Fruit fly (Drosophila melanogaster) whole organism, prepupa: ENCODE data around the gene CG7059.
A peak's percentile ranks its signal among the peaks of the same experiment; 100 is the strongest.

Source experiments
- CG10631 ChIP-seq: fragments of 200-800 bp; sonication (Bioruptor generic); optimal IDR thresholded peaks from 2 replicates; lab custom pipeline; 2016; ENCODE audit warnings: missing biosample characterization, missing genetic modification characterization
- CG10669 ChIP-seq: fragments of 200-800 bp; sonication (Bioruptor generic); optimal IDR thresholded peaks from 3 replicates; lab custom pipeline; 2018; ENCODE audit warnings: missing biosample characterization, mild to moderate bottlenecking, missing genetic modification characterization, moderate library complexity
- CG11294 ChIP-seq: fragments of 200-800 bp; sonication (Bioruptor generic); IDR thresholded peaks from 2 replicates; pipeline ENCODE4 v1.3.6; 2022; ENCODE audit warnings: missing biosample characterization, missing genetic modification characterization
- CG11762 ChIP-seq: fragments of 200-800 bp; sonication (Bioruptor generic); optimal IDR thresholded peaks from 3 replicates; lab custom pipeline; 2016; ENCODE audit warnings: missing biosample characterization, missing genetic modification characterization; ENCODE audit not compliant: insufficient read depth
- CG11902 ChIP-seq: fragments of 200-800 bp; sonication (Bioruptor generic); optimal IDR thresholded peaks from 3 replicates; lab custom pipeline; 2016; ENCODE audit warnings: missing biosample characterization, missing genetic modification characterization
- CG15336 ChIP-seq: fragments of 200-800 bp; sonication (Bioruptor generic); IDR thresholded peaks from 2 replicates; pipeline ENCODE4 v1.3.6; 2022; ENCODE audit warnings: missing biosample characterization, missing genetic modification characterization
- CG16779 ChIP-seq: fragments of 200-800 bp; sonication (Bioruptor generic); optimal IDR thresholded peaks from 3 replicates; lab custom pipeline; 2017; ENCODE audit warnings: missing biosample characterization, mild to moderate bottlenecking, missing genetic modification characterization
- CG3032 ChIP-seq: fragments of 200-800 bp; optimal IDR thresholded peaks from 2 replicates; lab custom pipeline; 2019; ENCODE audit warnings: missing biosample characterization, mild to moderate bottlenecking, missing genetic modification characterization, moderate library complexity
- CG31627 ChIP-seq: fragments of 200-800 bp; sonication (Bioruptor generic); optimal IDR thresholded peaks from 3 replicates; lab custom pipeline; 2016; ENCODE audit warnings: missing biosample characterization, missing genetic modification characterization
- CG34406 ChIP-seq: fragments of 200-800 bp; sonication (Bioruptor generic); optimal IDR thresholded peaks from 3 replicates; lab custom pipeline; 2016; ENCODE audit warnings: missing biosample characterization, missing genetic modification characterization
- CG3919 ChIP-seq: fragments of 200-800 bp; sonication (Bioruptor generic); optimal IDR thresholded peaks from 3 replicates; lab custom pipeline; 2016; ENCODE audit warnings: missing biosample characterization, missing genetic modification characterization
- CG4318 ChIP-seq: fragments of 200-800 bp; sonication (Bioruptor generic); optimal IDR thresholded peaks from 3 replicates; lab custom pipeline; 2017; ENCODE audit warnings: missing biosample characterization, mild to moderate bottlenecking, missing genetic modification characterization
- CG6163 ChIP-seq: fragments of 200-800 bp; sonication (Bioruptor generic); IDR thresholded peaks from 3 replicates; pipeline ENCODE4 v1.3.6; 2022; ENCODE audit warnings: missing biosample characterization, missing genetic modification characterization
- CG6808 ChIP-seq: fragments of 200-800 bp; sonication (Bioruptor generic); optimal IDR thresholded peaks from 3 replicates; lab custom pipeline; 2017; ENCODE audit warnings: missing biosample characterization, missing genetic modification characterization, mild to moderate bottlenecking, moderate library complexity, missing genetic modification reagents
- CG6854 ChIP-seq: fragments of 200-800 bp; sonication (Bioruptor generic); optimal IDR thresholded peaks from 2 replicates; lab custom pipeline; 2017; ENCODE audit warnings: missing biosample characterization, mild to moderate bottlenecking, missing genetic modification characterization
- CG7368 ChIP-seq: fragments of 200-800 bp; sonication (Bioruptor generic); optimal IDR thresholded peaks from 3 replicates; lab custom pipeline; 2016; ENCODE audit warnings: missing biosample characterization, missing genetic modification characterization
- CG8319 ChIP-seq: fragments of 200-800 bp; sonication (Bioruptor generic); optimal IDR thresholded peaks from 3 replicates; lab custom pipeline; 2016; ENCODE audit warnings: missing biosample characterization, missing genetic modification characterization
- Eip75B ChIP-seq: fragments of 200-800 bp; sonication (Bioruptor generic); optimal IDR thresholded peaks from 3 replicates; lab custom pipeline; 2016; ENCODE audit warnings: missing biosample characterization, missing genetic modification characterization
- Eip93F ChIP-seq: fragments of 200-800 bp; sonication (Bioruptor generic); optimal IDR thresholded peaks from 2 replicates; lab custom pipeline; 2016; ENCODE audit warnings: missing biosample characterization, mild to moderate bottlenecking, missing genetic modification characterization
- Gug ChIP-seq: fragments of 200-800 bp; sonication (Bioruptor generic); IDR thresholded peaks from 2 replicates; pipeline ENCODE4 v1.3.6; 2022; ENCODE audit warnings: missing biosample characterization, missing genetic modification characterization
- Hr39 ChIP-seq: fragments of 200-800 bp; sonication (Bioruptor generic); optimal IDR thresholded peaks from 2 replicates; lab custom pipeline; 2016; ENCODE audit warnings: missing biosample characterization, missing genetic modification characterization
- Met ChIP-seq: fragments of 200-800 bp; sonication (Bioruptor generic); optimal IDR thresholded peaks from 3 replicates; lab custom pipeline; 2016; ENCODE audit warnings: missing biosample characterization, missing genetic modification characterization
- OdsH ChIP-seq: fragments of 200-800 bp; sonication (Bioruptor generic); optimal IDR thresholded peaks from 3 replicates; lab custom pipeline; 2016; ENCODE audit warnings: missing biosample characterization, missing genetic modification characterization
- Smox ChIP-seq: fragments of 200-800 bp; sonication (Bioruptor generic); optimal IDR thresholded peaks from 3 replicates; lab custom pipeline; 2016; ENCODE audit warnings: missing biosample characterization, missing genetic modification characterization
- Sox14 ChIP-seq: fragments of 200-800 bp; sonication (Bioruptor generic); optimal IDR thresholded peaks from 3 replicates; lab custom pipeline; 2016; ENCODE audit warnings: missing biosample characterization, missing genetic modification characterization
- Sox15 ChIP-seq: fragments of 200-800 bp; sonication (Bioruptor generic); optimal IDR thresholded peaks from 3 replicates; lab custom pipeline; 2016; ENCODE audit warnings: missing biosample characterization, missing genetic modification characterization
- acj6 ChIP-seq: fragments of 200-800 bp; sonication (Bioruptor generic); optimal IDR thresholded peaks from 3 replicates; lab custom pipeline; 2016; ENCODE audit warnings: missing biosample characterization, missing genetic modification characterization
- dac ChIP-seq: fragments of 200-800 bp; sonication (Bioruptor generic); optimal IDR thresholded peaks from 2 replicates; lab custom pipeline; 2017; ENCODE audit warnings: missing biosample characterization, mild to moderate bottlenecking, missing genetic modification characterization
- dsx ChIP-seq: fragments of 200-800 bp; optimal IDR thresholded peaks from 3 replicates; lab custom pipeline; 2019; ENCODE audit warnings: missing biosample characterization, mild to moderate bottlenecking, missing genetic modification characterization, moderate library complexity; ENCODE audit not compliant: poor library complexity, severe bottlenecking
- esn ChIP-seq: fragments of 200-800 bp; sonication (Bioruptor generic); optimal IDR thresholded peaks from 2 replicates; lab custom pipeline; 2016; ENCODE audit warnings: missing biosample characterization, mild to moderate bottlenecking, missing genetic modification characterization, moderate library complexity
- fkh ChIP-seq: fragments of 200-800 bp; sonication (Bioruptor generic); optimal IDR thresholded peaks from 3 replicates; lab custom pipeline; 2017; ENCODE audit warnings: missing biosample characterization, mild to moderate bottlenecking, missing genetic modification characterization, moderate library complexity
- lz ChIP-seq: fragments of 200-800 bp; sonication (Bioruptor generic); optimal IDR thresholded peaks from 3 replicates; lab custom pipeline; 2016; ENCODE audit warnings: missing biosample characterization, missing genetic modification characterization
- net ChIP-seq: fragments of 200-800 bp; sonication (Bioruptor generic); optimal IDR thresholded peaks from 3 replicates; lab custom pipeline; 2016; ENCODE audit warnings: missing biosample characterization, missing genetic modification characterization
- salr ChIP-seq, 2 experiments: fragments of 200-800 bp; sonication (Bioruptor generic); optimal IDR thresholded peaks; 3 replicates each; lab custom pipeline; 2016 to 2018; ENCODE audit warnings: missing biosample characterization in 2 of 2, missing genetic modification characterization in 2 of 2, mild to moderate bottlenecking in 1 of 2
- spab ChIP-seq: fragments of 200-800 bp; sonication (Bioruptor generic); optimal IDR thresholded peaks from 2 replicates; lab custom pipeline; 2017; ENCODE audit warnings: missing biosample characterization, mild to moderate bottlenecking, missing genetic modification characterization, missing genetic modification reagents
- svp ChIP-seq: fragments of 200-800 bp; sonication (Bioruptor generic); peaks from one replicate; lab custom pipeline; 2016; ENCODE audit warnings: missing biosample characterization, missing genetic modification characterization
- topi ChIP-seq: fragments of 200-800 bp; sonication (Bioruptor generic); optimal IDR thresholded peaks from 3 replicates; lab custom pipeline; 2016; ENCODE audit warnings: missing biosample characterization, missing genetic modification characterization
- vri ChIP-seq: fragments of 200-800 bp; sonication (Bioruptor generic); optimal IDR thresholded peaks from 3 replicates; lab custom pipeline; 2016; ENCODE audit warnings: missing biosample characterization, mild to moderate bottlenecking, missing genetic modification characterization

Gene CG7059

DNA sequence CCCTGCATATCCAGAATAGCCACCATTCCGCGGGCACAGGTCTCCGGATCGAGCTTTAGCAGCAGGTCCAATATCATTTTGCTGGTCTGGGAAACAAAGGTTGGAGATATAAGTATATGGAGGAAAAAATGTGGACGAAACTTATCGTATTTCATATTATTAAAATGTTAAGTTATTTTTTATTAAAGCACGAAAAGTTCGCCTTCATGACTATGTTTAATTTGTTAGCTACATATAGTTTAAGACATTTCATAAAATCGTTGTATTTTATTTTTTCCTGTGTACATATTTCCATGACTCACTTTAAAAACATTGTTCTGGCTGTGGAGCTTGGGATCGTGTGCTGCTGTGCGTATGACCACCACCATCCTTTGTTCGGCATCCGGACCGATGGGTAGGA lies 34.4 kb downstream of the CG7059 start (continued):
- TF ChIP-seq CG3032 (tag; lab: Kevin White, UChicago) (peak; percentile 43), CG3919 (GFP tag; lab: Kevin White, UChicago) (peak; percentile 53), dsx (GFP tag; lab: Kevin White, UChicago) (peak; percentile 38), CG11294 (GFP tag; lab: Robert Waterston, UW) (no peak), fkh (no peak), CG4318 (GFP tag; lab: Kevin White, UChicago) (no peak), CG11762 (GFP tag; lab: Kevin White, UChicago) (no peak), CG31627 (GFP tag; lab: Kevin White, UChicago) (peak; percentile 61), topi (peak; percentile 77), CG6808 (GFP tag; lab: Kevin White, UChicago) (peak; percentile 38), CG11902 (GFP tag; lab: Kevin White, UChicago) (peak; percentile 14), CG34406 (peak; percentile 66), CG15336 (peak; percentile 35; the same call in 1 of the 2 replicates), spab (GFP tag; lab: Kevin White, UChicago) (no peak)

- TF ChIP-seq net (no peak), CG8319 (GFP tag; lab: Kevin White, UChicago) (peak; percentile 25), vri (GFP tag; lab: Kevin White, UChicago) (peak; percentile 84)
Observed at dm6 chr3R:22424602-22425190, 35.1 kb downstream of the CG7059 start, which contains the start of gene pinta. pinta (minus strand) TSS chr3R:22424929.

DNA sequence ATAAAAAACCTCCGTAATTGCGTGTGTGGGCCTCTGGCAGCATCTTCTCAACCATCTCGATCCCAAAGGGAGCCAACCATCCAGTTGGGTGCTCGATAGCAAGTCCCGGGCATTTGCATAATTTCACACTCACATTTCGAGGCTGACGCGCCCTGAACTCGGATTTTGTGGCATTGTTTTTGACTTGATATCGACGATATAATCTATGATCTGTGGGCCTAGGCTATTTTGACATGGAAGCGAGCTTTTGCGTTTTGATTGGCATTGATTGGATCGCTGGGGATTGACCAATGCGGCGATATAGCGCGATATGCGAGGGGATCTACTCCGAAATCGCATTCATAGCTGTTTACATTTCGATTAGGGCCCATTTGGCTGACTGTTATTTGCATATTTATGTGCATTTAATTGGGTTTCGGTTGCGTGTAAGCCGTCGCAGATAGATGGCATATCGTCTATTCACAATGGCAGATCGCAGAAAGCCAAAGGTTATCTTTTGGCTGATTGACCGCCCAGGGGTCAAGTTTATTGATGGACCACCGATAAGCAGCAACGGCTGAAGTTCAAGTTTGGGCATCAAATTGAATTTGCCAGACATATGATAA lies 42.7 kb downstream of the CG7059 start:
- TF ChIP-seq Sox15 (no peak), Met (GFP tag; lab: Kevin White, UChicago) (no peak), net (no peak), CG6163 (GFP tag; lab: Robert Waterston, UW) (no peak), Eip93F (GFP tag; lab: Kevin White, UChicago) (no peak), svp (GFP tag; lab: Kevin White, UChicago) (peak; percentile 65), dsx (GFP tag; lab: Kevin White, UChicago) (no peak), Hr39 (GFP tag; lab: Kevin White, UChicago) (no peak)

dm6 chr3R:22436050-22436449 lies 46.5 kb downstream of the CG7059 start, which contains the start of gene CG13847:
CG13847 (minus strand) TSS chr3R:22436150.
- no peak for TF ChIP-seq salr (GFP tag; optimal IDR thresholded peaks at IDR 0.05; lab: Kevin White, UChicago)
- no peak for TF ChIP-seq Smox (GFP tag; lab: Kevin White, UChicago)
- no peak for TF ChIP-seq CG11294 (GFP tag; lab: Robert Waterston, UW)
- no peak for TF ChIP-seq Sox14 (GFP tag; lab: Kevin White, UChicago)
- no peak for TF ChIP-seq spab (GFP tag; lab: Kevin White, UChicago)
- TF ChIP-seq CG3919 (GFP tag; lab: Kevin White, UChicago): no peak
- TF ChIP-seq, all 60 proteins: peak for 0

DNA sequence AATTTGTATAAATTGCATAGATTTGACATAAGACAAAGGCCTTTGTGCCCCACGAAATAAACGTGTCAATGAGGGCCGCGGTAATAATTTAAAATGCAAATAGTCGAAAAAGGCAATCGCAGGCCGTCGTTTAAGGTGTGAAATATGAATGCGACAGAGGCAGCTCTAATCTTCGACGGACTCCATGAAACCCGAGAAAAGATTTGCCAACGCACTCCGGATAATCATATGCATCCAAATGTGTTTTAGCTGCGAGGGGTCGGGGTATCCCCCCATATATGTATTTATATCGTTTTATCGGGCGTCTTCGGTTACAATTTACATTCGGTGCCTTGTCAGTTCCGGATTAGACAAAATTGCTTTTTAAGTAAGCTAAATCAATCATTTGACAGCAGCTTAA lies 48.7 kb downstream of the CG7059 start:
- TF ChIP-seq CG10631 (GFP tag; lab: Kevin White, UChicago) (no peak), dac (GFP tag; lab: Kevin White, UChicago) (no peak), esn (GFP tag; lab: Kevin White, UChicago) (no peak), CG16779 (tag; lab: Kevin White, UChicago) (no peak), net (no peak), Eip75B (GFP tag; lab: Kevin White, UChicago) (no peak), OdsH (GFP tag; lab: Kevin White, UChicago) (no peak), CG7368 (no peak), CG6854 (no peak), lz (GFP tag; lab: Kevin White, UChicago) (no peak), acj6 (GFP tag; lab: Kevin White, UChicago) (no peak), Gug (GFP tag; lab: Robert Waterston, UW) (no peak), CG10669 (no peak), fkh (no peak), CG4318 (GFP tag; lab: Kevin White, UChicago) (no peak), CG8319 (GFP tag; lab: Kevin White, UChicago) (no peak)
